Fruit fly (Drosophila melanogaster): ENCODE results near the gene msl-1.

- no peak for TF ChIP-seq CG8478 (optimal IDR thresholded peaks at IDR 0.05)
- TF ChIP-seq EcR (GFP tag; optimal IDR thresholded peaks at IDR 0.05) = no peak
- no peak for TF ChIP-seq pan (optimal IDR thresholded peaks at IDR 0.05)
- no peak for TF ChIP-seq usp (GFP tag; optimal IDR thresholded peaks at IDR 0.05)
These were observed 13.6 kb downstream of the msl-1 start, which contains the start of gene Mst36Fb for dm6 chr2L:18674994-18675393.
